Fruit fly (Drosophila melanogaster) whole organism, embryonic: ENCODE results near the gene Reg-2.

ENCODE experiments used
- Ada2b ChIP-seq: fragments of 200-800 bp; sonication (Bioruptor generic); IDR thresholded peaks from 2 replicates; pipeline ENCODE4 v1.3.6; 2022; ENCODE audit warnings: missing biosample characterization, missing genetic modification characterization
- B-H2 ChIP-seq: fragments of 200-800 bp; sonication (Bioruptor generic); optimal IDR thresholded peaks from 2 replicates; lab custom pipeline; 2018; ENCODE audit warnings: missing biosample characterization, mild to moderate bottlenecking, missing genetic modification characterization
- BEAF-32 ChIP-seq: fragments of 200-800 bp; sonication (Bioruptor generic); optimal IDR thresholded peaks from 3 replicates; lab custom pipeline; 2017; ENCODE audit warnings: missing biosample characterization, missing genetic modification characterization, mild to moderate bottlenecking, moderate library complexity, missing genetic modification reagents
- CG10147 ChIP-seq: fragments of 200-800 bp; sonication (Bioruptor generic); optimal IDR thresholded peaks from 2 replicates; lab custom pipeline; 2019; ENCODE audit warnings: missing biosample characterization, mild to moderate bottlenecking, missing genetic modification characterization, moderate library complexity
- CG14860 ChIP-seq: fragments of 200-800 bp; sonication (Bioruptor generic); IDR thresholded peaks from 3 replicates; pipeline ENCODE4 v1.3.6; 2022; ENCODE audit warnings: missing biosample characterization, missing genetic modification characterization; ENCODE audit not compliant: partially characterized antibody
- CG1529 ChIP-seq: fragments of 200-800 bp; sonication (Bioruptor generic); optimal IDR thresholded peaks from 3 replicates; lab custom pipeline; 2018; ENCODE audit warnings: missing biosample characterization, missing genetic modification characterization
- CG15601 ChIP-seq: fragments of 200-800 bp; sonication (Bioruptor generic); optimal IDR thresholded peaks from 3 replicates; lab custom pipeline; 2019; ENCODE audit warnings: missing biosample characterization, mild to moderate bottlenecking, missing genetic modification characterization, moderate library complexity
- CG17186 ChIP-seq: fragments of 200-800 bp; sonication (Bioruptor generic); optimal IDR thresholded peaks from 3 replicates; lab custom pipeline; 2017; ENCODE audit warnings: missing biosample characterization, missing genetic modification reagents, missing genetic modification characterization
- CG18764 ChIP-seq: fragments of 200-800 bp; sonication (Bioruptor generic); optimal IDR thresholded peaks from 3 replicates; lab custom pipeline; 2016; ENCODE audit warnings: missing biosample characterization, missing genetic modification characterization
- CG3281 ChIP-seq: fragments of 200-800 bp; sonication (Bioruptor generic); optimal IDR thresholded peaks from 3 replicates; lab custom pipeline; 2017; ENCODE audit warnings: missing biosample characterization, mild to moderate bottlenecking, missing genetic modification characterization
- CG34224 ChIP-seq: fragments of 200-800 bp; sonication (Bioruptor generic); IDR thresholded peaks from 3 replicates; pipeline ENCODE4 v1.3.6; 2022; ENCODE audit warnings: missing biosample characterization, missing genetic modification characterization; ENCODE audit not compliant: partially characterized antibody
- CG4360 ChIP-seq: fragments of 200-800 bp; sonication (Bioruptor generic); IDR thresholded peaks from 2 replicates; pipeline ENCODE4 v1.3.6; 2022; ENCODE audit warnings: missing biosample characterization, missing genetic modification characterization
- CG4404 ChIP-seq: fragments of 200-800 bp; sonication (Bioruptor generic); IDR thresholded peaks from 2 replicates; pipeline ENCODE4 v1.3.6; 2022; ENCODE audit warnings: missing biosample characterization, missing genetic modification characterization
- CG6813 ChIP-seq: fragments of 200-800 bp; sonication (Bioruptor generic); optimal IDR thresholded peaks from 2 replicates; lab custom pipeline; 2017; ENCODE audit warnings: missing biosample characterization, missing genetic modification characterization, mild to moderate bottlenecking, moderate library complexity, missing genetic modification reagents
- CG6854 ChIP-seq: fragments of 200-800 bp; sonication (Bioruptor generic); optimal IDR thresholded peaks from 3 replicates; lab custom pipeline; 2017; ENCODE audit warnings: missing biosample characterization, mild to moderate bottlenecking, missing genetic modification characterization
- CG8290 ChIP-seq, 3 experiments: fragments of 200-800 bp; sonication (Bioruptor generic); optimal IDR thresholded peaks; 2 replicates each; lab custom pipeline; 2016 to 2019; ENCODE audit warnings: missing biosample characterization in 3 of 3, missing genetic modification characterization in 3 of 3, mild to moderate bottlenecking in 2 of 3, moderate library complexity in 1 of 3
- CG9609 ChIP-seq: fragments of 200-800 bp; sonication (Bioruptor generic); optimal IDR thresholded peaks from 3 replicates; lab custom pipeline; 2016; ENCODE audit warnings: missing biosample characterization, missing genetic modification characterization
- Dll ChIP-seq: fragments of 200-800 bp; sonication (Bioruptor generic); IDR thresholded peaks from 4 replicates; pipeline ENCODE4 v1.3.6; 2022; ENCODE audit warnings: missing biosample characterization, missing genetic modification characterization; ENCODE audit not compliant: partially characterized antibody
- Fer1 ChIP-seq: fragments of 200-800 bp; sonication (Bioruptor generic); optimal IDR thresholded peaks from 2 replicates; lab custom pipeline; 2017; ENCODE audit warnings: missing biosample characterization, mild to moderate bottlenecking, missing genetic modification characterization
- Gsc ChIP-seq: fragments of 200-800 bp; sonication (Bioruptor generic); IDR thresholded peaks from 2 replicates; pipeline ENCODE4 v1.3.6; 2022; ENCODE audit warnings: missing biosample characterization, missing genetic modification characterization
- Mad ChIP-seq: fragments of 200-800 bp; sonication (Bioruptor generic); optimal IDR thresholded peaks from 2 replicates; lab custom pipeline; 2016; ENCODE audit warnings: missing biosample characterization, missing genetic modification characterization
- NK7.1 ChIP-seq: fragments of 200-800 bp; sonication (Bioruptor generic); optimal IDR thresholded peaks from 3 replicates; lab custom pipeline; 2016; ENCODE audit warnings: missing biosample characterization, missing genetic modification characterization
- Rfx ChIP-seq: fragments of 200-800 bp; sonication (Bioruptor generic); IDR thresholded peaks from 2 replicates; pipeline ENCODE4 v1.3.6; 2022; ENCODE audit warnings: missing biosample characterization, missing genetic modification characterization
- Sry-δ ChIP-seq: fragments of 200-800 bp; sonication (Bioruptor generic); optimal IDR thresholded peaks from 2 replicates; lab custom pipeline; 2016; ENCODE audit warnings: missing biosample characterization, missing genetic modification characterization
- Usf ChIP-seq: fragments of 200-800 bp; sonication (Bioruptor generic); optimal IDR thresholded peaks from 2 replicates; lab custom pipeline; 2017; ENCODE audit warnings: missing genotype, missing biosample characterization, missing genetic modification characterization
- al ChIP-seq: fragments of 200-800 bp; sonication (Bioruptor generic); IDR thresholded peaks from 2 replicates; pipeline ENCODE4 v1.3.6; 2022; ENCODE audit warnings: missing biosample characterization, missing genetic modification characterization
- ara ChIP-seq: fragments of 200-800 bp; sonication (Bioruptor generic); IDR thresholded peaks from 2 replicates; pipeline ENCODE4 v1.3.6; 2022; ENCODE audit warnings: missing biosample characterization, missing genetic modification characterization
- bsh ChIP-seq, 2 experiments: fragments of 200-800 bp; sonication (Bioruptor generic); optimal IDR thresholded peaks; 2 replicates each; lab custom pipeline; 2017 to 2018; ENCODE audit warnings: mild to moderate bottlenecking in 2 of 2, missing biosample characterization in 2 of 2, missing genetic modification characterization in 2 of 2, moderate library complexity in 1 of 2
- cas ChIP-seq: fragments of 200-800 bp; sonication (Bioruptor generic); IDR thresholded peaks from 2 replicates; pipeline ENCODE4 v1.3.6; 2022; ENCODE audit warnings: missing biosample characterization, missing genetic modification characterization
- chif ChIP-seq, 2 experiments: fragments of 200-800 bp; sonication (Bioruptor generic); optimal IDR thresholded peaks; 3 replicates each; lab custom pipeline; 2016; ENCODE audit warnings: missing biosample characterization in 2 of 2, missing genetic modification characterization in 2 of 2
- cwo ChIP-seq: fragments of 200-800 bp; sonication (Bioruptor generic); optimal IDR thresholded peaks from 3 replicates; lab custom pipeline; 2017; ENCODE audit warnings: missing biosample characterization, missing genetic modification characterization, mild to moderate bottlenecking, moderate library complexity, missing genetic modification reagents
- dm ChIP-seq: fragments of 200-800 bp; sonication (Bioruptor generic); optimal IDR thresholded peaks from 3 replicates; lab custom pipeline; 2016; ENCODE audit warnings: missing biosample characterization, missing genetic modification characterization
- ftz-f1 ChIP-seq: fragments of 200-800 bp; sonication (Bioruptor generic); optimal IDR thresholded peaks from 2 replicates; lab custom pipeline; 2016; ENCODE audit warnings: missing biosample characterization, missing genetic modification characterization
- gce ChIP-seq: fragments of 200-800 bp; sonication (Bioruptor generic); IDR thresholded peaks from 3 replicates; pipeline ENCODE4 v1.3.6; 2022; ENCODE audit warnings: missing biosample characterization, missing genetic modification characterization
- gsb ChIP-seq: fragments of 200-800 bp; sonication (Bioruptor generic); IDR thresholded peaks from 2 replicates; pipeline ENCODE4 v1.3.6; 2022; ENCODE audit warnings: missing biosample characterization, missing genetic modification characterization
- gt ChIP-seq: fragments of 200-800 bp; sonication (Bioruptor generic); IDR thresholded peaks from 2 replicates; pipeline ENCODE4 v1.3.6; 2022; ENCODE audit warnings: missing biosample characterization, missing genetic modification characterization
- inv ChIP-seq: fragments of 200-800 bp; sonication (Bioruptor generic); IDR thresholded peaks from 2 replicates; pipeline ENCODE4 v1.3.6; 2022; ENCODE audit warnings: missing biosample characterization, missing genetic modification characterization; ENCODE audit not compliant: partially characterized antibody
- maf-S ChIP-seq: fragments of 200-800 bp; sonication (Bioruptor generic); optimal IDR thresholded peaks from 2 replicates; lab custom pipeline; 2016; ENCODE audit warnings: missing biosample characterization, missing genetic modification characterization
- pan ChIP-seq, 4 experiments: fragments of >200 bp in 3 of 4; fragments of 200-800 bp in 1 of 4; sonication (Bioruptor generic) in 1 of 4; optimal IDR thresholded peaks in 3 of 4; IDR thresholded peaks in 1 of 4; 2 replicates each; pipeline versions ENCODE4 v1.3.6 to Lab custom; 2017 to 2022; ENCODE audit warnings: missing biosample characterization in 2 of 4, missing genetic modification characterization in 2 of 4, mixed read lengths in 1 of 4
- pita ChIP-seq: fragments of 200-800 bp; sonication (Bioruptor generic); optimal IDR thresholded peaks from 2 replicates; lab custom pipeline; 2017; ENCODE audit warnings: missing biosample characterization, mild to moderate bottlenecking, missing genetic modification characterization
- sna ChIP-seq: fragments of 200-800 bp; sonication (Bioruptor generic); IDR thresholded peaks from 2 replicates; pipeline ENCODE4 v1.3.6; 2022; ENCODE audit warnings: missing biosample characterization, missing genetic modification characterization; ENCODE audit not compliant: partially characterized antibody
- sob ChIP-seq: fragments of 200-800 bp; sonication (Bioruptor generic); IDR thresholded peaks from 2 replicates; pipeline ENCODE4 v1.3.6; 2022; ENCODE audit warnings: missing biosample characterization, missing genetic modification characterization
- tgo ChIP-seq: fragments of 200-800 bp; sonication (Bioruptor generic); IDR thresholded peaks from 3 replicates; pipeline ENCODE4 v1.3.6; 2022; ENCODE audit warnings: missing biosample characterization, missing genetic modification characterization
- unc-4 ChIP-seq: fragments of 200-800 bp; sonication (Bioruptor generic); IDR thresholded peaks from 2 replicates; pipeline ENCODE4 v1.3.6; 2022; ENCODE audit warnings: missing biosample characterization, missing genetic modification characterization; ENCODE audit not compliant: partially characterized antibody

Reg-2 gene

dm6 chr3L:630666-631065 is 24.3 kb upstream of the Reg-2 start (continued):
- no peak for TF ChIP-seq CG14860 (GFP tag; lab: Robert Waterston, UW)
- no peak for TF ChIP-seq NK7.1 (GFP tag; lab: Kevin White, UChicago)
- TF ChIP-seq CG1529: no peak
- no peak for TF ChIP-seq CG8290 (GFP tag; optimal IDR thresholded peaks at IDR 0.05; lab: Kevin White, UChicago)
- TF ChIP-seq CG8290 (tag; optimal IDR thresholded peaks at IDR 0.05; lab: Kevin White, UChicago): peak in 1 of 2 experiments; percentile 72
- no peak for TF ChIP-seq gt (GFP tag; lab: Robert Waterston, UW)
- TF ChIP-seq pita (GFP tag; lab: Kevin White, UChicago): no peak
- peak; percentile 35; the same call in 1 of the 2 replicates for TF ChIP-seq gsb (GFP tag; lab: Robert Waterston, UW)
- no peak for TF ChIP-seq Ada2b (GFP tag; lab: Robert Waterston, UW)
- TF ChIP-seq cwo (GFP tag; lab: Kevin White, UChicago): no peak
- TF ChIP-seq CG34224 (GFP tag; lab: Robert Waterston, UW): no peak
- TF ChIP-seq BEAF-32 (GFP tag; lab: Kevin White, UChicago): no peak
- TF ChIP-seq Dll (GFP tag; lab: Robert Waterston, UW): no peak
- TF ChIP-seq unc-4: no peak
- TF ChIP-seq Usf: no peak
- TF ChIP-seq inv: no peak
- no peak for TF ChIP-seq CG15601 (tag; lab: Kevin White, UChicago)
- no peak for TF ChIP-seq CG6854 (GFP tag; lab: Kevin White, UChicago)
- TF ChIP-seq CG9609 (GFP tag; lab: Kevin White, UChicago): no peak
- no peak for TF ChIP-seq Sry-δ (GFP tag; lab: Kevin White, UChicago)
- TF ChIP-seq CG6813: no peak
- TF ChIP-seq gce (GFP tag; lab: Robert Waterston, UW): no peak
- TF ChIP-seq CG3281 (GFP tag; lab: Kevin White, UChicago): no peak
- peak; percentile 67 for TF ChIP-seq B-H2 (GFP tag; lab: Kevin White, UChicago)
- TF ChIP-seq CG17186 (GFP tag; lab: Kevin White, UChicago): no peak
- no peak for TF ChIP-seq CG4404 (GFP tag; lab: Robert Waterston, UW)
- TF ChIP-seq Mad (GFP tag; lab: Kevin White, UChicago): no peak
- no peak for TF ChIP-seq maf-S (GFP tag; lab: Kevin White, UChicago)
- TF ChIP-seq ftz-f1 (GFP tag; lab: Kevin White, UChicago): no peak
- TF ChIP-seq ara (GFP tag; lab: Robert Waterston, UW): no peak
- no peak for TF ChIP-seq chif (GFP tag; optimal IDR thresholded peaks at IDR 0.05; lab: Kevin White, UChicago)
- TF ChIP-seq bsh (GFP tag; optimal IDR thresholded peaks at IDR 0.05; lab: Kevin White, UChicago): no peak
- no peak for TF ChIP-seq sna
- no peak for TF ChIP-seq Gsc (GFP tag; lab: Robert Waterston, UW)
- no peak for TF ChIP-seq Fer1 (GFP tag; lab: Kevin White, UChicago)
- TF ChIP-seq tgo (GFP tag; lab: Robert Waterston, UW): no peak; the same call in 2 of the 3 replicates
- peak; percentile 40; the same call in 1 of the 2 replicates for TF ChIP-seq Rfx (GFP tag; lab: Robert Waterston, UW)
- peak; percentile 29; the same call in 1 of the 2 replicates for TF ChIP-seq sob (GFP tag; lab: Robert Waterston, UW)
- TF ChIP-seq dm (GFP tag; lab: Kevin White, UChicago): no peak
- TF ChIP-seq CG18764: no peak
- TF ChIP-seq CG4360 (GFP tag; lab: Robert Waterston, UW): 0 out of 2 replicates have a peak, but pooled peaks have one; percentile 17
- TF ChIP-seq al (GFP tag; lab: Robert Waterston, UW): no peak
- TF ChIP-seq cas: 0 out of 2 replicates have a peak, but pooled peaks have one; percentile 34
- no peak for TF ChIP-seq pan (optimal IDR thresholded peaks at IDR 0.05; lab: Kevin White, UChicago)
- peak in 1 of 2 experiments; percentile 28 for TF ChIP-seq pan (GFP tag; optimal IDR thresholded peaks at IDR 0.05 in 1 of 2, IDR thresholded peaks at IDR 0.05 in 1 of 2)
- no peak for TF ChIP-seq CG10147 (GFP tag; lab: Kevin White, UChicago)
